Worm (Caenorhabditis elegans) whole organism, L2 larva: Measurements from ENCODE around the gene gst-32.

Experiments
- F13H6.1 ChIP-seq: sonication (generic microtip); optimal IDR thresholded peaks from 2 replicates; lab custom pipeline; 2016; ENCODE audit warnings: missing genetic modification characterization, missing compliant biosample characterization
- R02D3.7 ChIP-seq: fragments of 150-350 bp; optimal IDR thresholded peaks from 2 replicates; lab custom pipeline; 2014; ENCODE audit warnings: missing biosample characterization, missing genetic modification characterization
- Y55F3AM.14 ChIP-seq: fragments of 200-800 bp; sonication (Bioruptor generic); optimal IDR thresholded peaks from 2 replicates; lab custom pipeline; 2018; ENCODE audit warnings: mild to moderate bottlenecking, missing genetic modification characterization, missing compliant biosample characterization
- ZK546.5 ChIP-seq: sonication (generic microtip); optimal IDR thresholded peaks from 2 replicates; lab custom pipeline; 2017; ENCODE audit warnings: missing biosample characterization, missing genetic modification characterization
- alr-1 ChIP-seq: fragments of 150-350 bp; optimal IDR thresholded peaks from 2 replicates; lab custom pipeline; 2014; ENCODE audit warnings: missing biosample characterization, missing genetic modification characterization
- aly-2 ChIP-seq: fragments of 150-350 bp; optimal IDR thresholded peaks from 2 replicates; lab custom pipeline; 2014; ENCODE audit warnings: missing biosample characterization, missing genetic modification characterization
- blmp-1 ChIP-seq: sonication (generic microtip); optimal IDR thresholded peaks from 2 replicates; lab custom pipeline; 2017; ENCODE audit warnings: missing genetic modification characterization, mild to moderate bottlenecking, missing compliant biosample characterization, antibody characterized with exemption, moderate library complexity; ENCODE audit not compliant: insufficient read depth
- ceh-16 ChIP-seq: fragments of 150-350 bp; optimal IDR thresholded peaks from 2 replicates; lab custom pipeline; 2014; ENCODE audit warnings: missing biosample characterization, missing genetic modification characterization
- crh-2 ChIP-seq: sonication (generic microtip); optimal IDR thresholded peaks from 2 replicates; lab custom pipeline; 2017; ENCODE audit warnings: missing biosample characterization, missing genetic modification characterization
- dmd-4 ChIP-seq: sonication (generic microtip); optimal IDR thresholded peaks from 2 replicates; lab custom pipeline; 2017; ENCODE audit warnings: missing biosample characterization, missing genetic modification characterization
- egl-27 ChIP-seq: sonication (generic microtip); optimal IDR thresholded peaks from 3 replicates; lab custom pipeline; 2017; ENCODE audit warnings: missing biosample characterization, missing genetic modification reagents, missing genetic modification characterization
- elt-1 ChIP-seq: fragments of 150-350 bp; optimal IDR thresholded peaks from 2 replicates; lab custom pipeline; 2014; ENCODE audit warnings: missing biosample characterization, missing genetic modification characterization
- elt-3 ChIP-seq: sonication (generic microtip); optimal IDR thresholded peaks from 2 replicates; lab custom pipeline; 2017; ENCODE audit warnings: missing biosample characterization, missing genetic modification characterization
- fos-1 ChIP-seq: fragments of 150-350 bp; optimal IDR thresholded peaks from 2 replicates; lab custom pipeline; 2014; ENCODE audit warnings: missing biosample characterization, missing genetic modification characterization
- gmeb-1 ChIP-seq: fragments of 150-350 bp; optimal IDR thresholded peaks from 2 replicates; lab custom pipeline; 2014; ENCODE audit warnings: missing biosample characterization, missing genetic modification characterization
- lin-11 ChIP-seq: fragments of 150-350 bp; sonication (generic microtip); optimal IDR thresholded peaks from 2 replicates; lab custom pipeline; 2014; ENCODE audit warnings: missing biosample characterization, missing genetic modification characterization, inconsistent platforms, mixed read lengths
- lin-39 ChIP-seq: fragments of 150-350 bp; optimal IDR thresholded peaks from 2 replicates; lab custom pipeline; 2014; ENCODE audit warnings: missing biosample characterization, missing genetic modification reagents, missing genetic modification characterization
- lsy-2 ChIP-seq, 2 experiments: fragments of 150-350 bp in 1 of 2; sonication (generic microtip) in 1 of 2; optimal IDR thresholded peaks; 2 replicates each; lab custom pipeline; 2014 to 2017; ENCODE audit warnings: missing biosample characterization in 2 of 2, missing genetic modification characterization in 2 of 2
- mbf-1 ChIP-seq: sonication (generic microtip); optimal IDR thresholded peaks from 2 replicates; lab custom pipeline; 2017; ENCODE audit warnings: missing biosample characterization, missing genetic modification characterization
- mdl-1 ChIP-seq, 2 experiments: fragments of 150-350 bp in 1 of 2; sonication (generic microtip) in 1 of 2; optimal IDR thresholded peaks; 2 replicates each; lab custom pipeline; 2017; ENCODE audit warnings: missing biosample characterization in 2 of 2, missing genetic modification characterization in 2 of 2
- nhr-10 ChIP-seq: sonication (generic microtip); optimal IDR thresholded peaks from 2 replicates; lab custom pipeline; 2017; ENCODE audit warnings: missing biosample characterization, missing genetic modification characterization
- nhr-12 ChIP-seq: fragments of 150-350 bp; optimal IDR thresholded peaks from 2 replicates; lab custom pipeline; 2014; ENCODE audit warnings: missing biosample characterization, missing genetic modification characterization
- nhr-129 ChIP-seq: fragments of 150-350 bp; optimal IDR thresholded peaks from 2 replicates; lab custom pipeline; 2014; ENCODE audit warnings: missing biosample characterization, missing genetic modification characterization
- nhr-21 ChIP-seq: fragments of 150-350 bp; optimal IDR thresholded peaks from 2 replicates; lab custom pipeline; 2014; ENCODE audit warnings: missing biosample characterization, missing genetic modification characterization
- nhr-23 ChIP-seq: fragments of 150-350 bp; optimal IDR thresholded peaks from 2 replicates; lab custom pipeline; 2014; ENCODE audit warnings: missing biosample characterization, missing genetic modification reagents, missing genetic modification characterization
- nhr-237 ChIP-seq: fragments of 150-350 bp; optimal IDR thresholded peaks from 2 replicates; lab custom pipeline; 2014; ENCODE audit warnings: missing biosample characterization, missing genetic modification characterization
- nhr-77 ChIP-seq: fragments of 150-350 bp; optimal IDR thresholded peaks from 2 replicates; lab custom pipeline; 2014; ENCODE audit warnings: missing biosample characterization, missing genetic modification characterization
- peb-1 ChIP-seq: fragments of 150-350 bp; optimal IDR thresholded peaks from 2 replicates; lab custom pipeline; 2014; ENCODE audit warnings: missing biosample characterization, missing genetic modification characterization
- sem-4 ChIP-seq: fragments of 150-350 bp; optimal IDR thresholded peaks from 2 replicates; lab custom pipeline; 2014; ENCODE audit warnings: missing biosample characterization, missing genetic modification reagents, missing genetic modification characterization
- skn-1 ChIP-seq: sonication (generic microtip); optimal IDR thresholded peaks from 2 replicates; lab custom pipeline; 2017; ENCODE audit warnings: missing biosample characterization, missing genetic modification characterization
- sma-9 ChIP-seq, 2 experiments: fragments of 150-350 bp in 1 of 2; sonication (generic microtip) in 1 of 2; optimal IDR thresholded peaks; 2 replicates each; lab custom pipeline; 2014 to 2016; ENCODE audit warnings: missing genetic modification characterization in 2 of 2, mild to moderate bottlenecking in 1 of 2, missing biosample characterization in 1 of 2, missing compliant biosample characterization in 1 of 2, missing genetic modification reagents in 1 of 2, moderate library complexity in 1 of 2
- snpc-4 ChIP-seq: fragments of 150-350 bp; optimal IDR thresholded peaks from 2 replicates; lab custom pipeline; 2014; ENCODE audit warnings: missing biosample characterization, missing genetic modification characterization
- unc-39 ChIP-seq: fragments of 150-350 bp; optimal IDR thresholded peaks from 2 replicates; lab custom pipeline; 2014; ENCODE audit warnings: missing biosample characterization, missing genetic modification characterization
- unc-62 ChIP-seq: fragments of 150-350 bp; optimal IDR thresholded peaks from 2 replicates; lab custom pipeline; 2014; ENCODE audit warnings: missing biosample characterization, missing genetic modification reagents, missing genetic modification characterization
- ztf-1 ChIP-seq: fragments of 200-800 bp; sonication (Bioruptor generic); conservative IDR thresholded peaks from 2 replicates; pipeline ENCODE4 v1.3.6; 2022; ENCODE audit warnings: missing genetic modification characterization, missing compliant biosample characterization
- ztf-11 ChIP-seq: sonication (generic microtip); optimal IDR thresholded peaks from 2 replicates; lab custom pipeline; 2017; ENCODE audit warnings: missing biosample characterization, missing genetic modification characterization

The gst-32 gene

DNA sequence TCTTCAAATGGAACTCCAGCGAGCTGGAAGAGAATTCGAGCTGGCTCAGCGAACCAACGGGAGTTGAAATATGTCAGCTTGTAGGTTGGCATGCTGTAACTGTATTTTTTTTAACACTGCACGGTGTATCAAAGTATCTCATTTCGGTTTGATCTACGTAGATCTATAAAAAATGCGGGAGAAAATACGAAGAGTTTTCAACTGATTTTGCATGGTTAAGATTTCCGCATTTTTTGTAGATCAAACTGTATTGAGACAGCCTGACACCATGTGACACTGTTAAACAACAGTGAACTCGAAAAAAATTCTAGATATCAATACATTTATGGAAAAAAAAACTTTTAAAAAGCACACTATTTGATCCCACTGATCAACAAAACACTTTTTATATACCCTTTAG is at the start of gene gst-32:
Gene gst-32, minus strand, starts transcription at position 101 of the 400 bp plus-strand sequence.
- TF ChIP-seq nhr-10 (tag; lab: Kevin White, UChicago) (no peak), blmp-1 (tag; lab: Kevin White, UChicago) (no peak), elt-1 (no peak), fos-1 (tag; lab: Kevin White, UChicago) (no peak), nhr-77 (tag; lab: Kevin White, UChicago) (no peak), elt-3 (no peak), peb-1 (tag; lab: Kevin White, UChicago) (no peak), nhr-12 (tag; lab: Kevin White, UChicago) (no peak), lin-11 (tag; lab: Kevin White, UChicago) (no peak)

ce11 chrII:15228005-15228404 is 49.6 kb upstream of the gst-32 start:
- TF ChIP-seq aly-2 (tag; lab: Kevin White, UChicago) (no peak), skn-1 (tag; lab: Kevin White, UChicago) (no peak), elt-1 (no peak), ztf-11 (tag; lab: Kevin White, UChicago) (no peak), F13H6.1 (tag; lab: Kevin White, UChicago) (no peak), mdl-1 (tag; optimal IDR thresholded peaks at IDR 0.05; lab: Kevin White, UChicago) (no peak), ceh-16 (tag; lab: Kevin White, UChicago) (no peak), elt-3 (no peak), nhr-23 (tag; lab: Kevin White, UChicago) (no peak), mbf-1 (tag; lab: Kevin White, UChicago) (no peak), Y55F3AM.14 (no peak), nhr-237 (tag; lab: Kevin White, UChicago) (no peak), alr-1 (no peak)

DNA sequence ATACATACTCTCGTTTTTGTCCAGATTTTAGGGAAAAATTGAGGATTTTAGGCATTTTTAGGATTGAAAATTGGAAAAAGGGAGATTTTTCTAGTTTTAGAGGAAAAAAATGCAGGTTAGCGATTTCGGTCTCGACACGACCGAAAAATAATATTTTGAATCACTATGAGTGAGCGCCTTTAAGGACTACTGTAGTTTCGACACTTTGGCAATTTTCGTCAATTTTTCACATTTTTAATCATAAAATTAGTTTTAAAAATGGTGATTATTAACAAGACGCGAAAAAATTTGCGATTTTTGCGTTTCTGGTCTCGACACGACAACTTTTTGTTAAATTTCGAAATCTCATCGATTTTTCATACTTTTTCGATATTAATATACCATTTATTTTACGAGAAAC is 48.4 kb upstream of the gst-32 start:
- no peak for TF ChIP-seq skn-1 (tag; lab: Kevin White, UChicago)
- TF ChIP-seq Y55F3AM.14: no peak
- TF ChIP-seq lin-39 (tag; lab: Kevin White, UChicago): no peak
- no peak for TF ChIP-seq ZK546.5

DNA sequence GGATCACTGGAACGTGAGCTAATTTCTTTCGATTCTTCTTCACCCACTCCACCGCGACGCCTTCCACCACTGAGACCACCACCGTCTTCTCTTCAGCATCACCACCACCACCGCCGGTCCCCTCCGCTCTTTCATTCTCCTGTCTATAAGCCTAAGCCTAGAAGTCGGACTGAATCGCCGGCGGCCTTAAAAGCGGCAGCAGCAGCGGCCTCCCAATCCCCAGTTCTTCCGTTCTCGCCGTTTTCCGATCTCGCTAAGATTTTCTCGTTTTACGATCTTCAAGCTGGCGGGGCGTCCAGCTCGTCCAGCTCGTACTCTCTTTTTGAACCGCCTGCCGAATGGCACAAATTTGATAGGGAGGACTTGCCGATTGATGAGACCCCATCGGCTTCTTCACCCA is 47.8 kb upstream of the gst-32 start:
- TF ChIP-seq Y55F3AM.14: no peak
- no peak for TF ChIP-seq gmeb-1 (tag; lab: Kevin White, UChicago)
- no peak for TF ChIP-seq aly-2 (tag; lab: Kevin White, UChicago)
- no peak for TF ChIP-seq nhr-77 (tag; lab: Kevin White, UChicago)
- TF ChIP-seq unc-39: no peak
- no peak for TF ChIP-seq ztf-1 (GFP tag; lab: Robert Waterston, UW)
- no peak for TF ChIP-seq sem-4 (tag; lab: Kevin White, UChicago)
- no peak for TF ChIP-seq snpc-4 (tag; lab: Kevin White, UChicago)

DNA sequence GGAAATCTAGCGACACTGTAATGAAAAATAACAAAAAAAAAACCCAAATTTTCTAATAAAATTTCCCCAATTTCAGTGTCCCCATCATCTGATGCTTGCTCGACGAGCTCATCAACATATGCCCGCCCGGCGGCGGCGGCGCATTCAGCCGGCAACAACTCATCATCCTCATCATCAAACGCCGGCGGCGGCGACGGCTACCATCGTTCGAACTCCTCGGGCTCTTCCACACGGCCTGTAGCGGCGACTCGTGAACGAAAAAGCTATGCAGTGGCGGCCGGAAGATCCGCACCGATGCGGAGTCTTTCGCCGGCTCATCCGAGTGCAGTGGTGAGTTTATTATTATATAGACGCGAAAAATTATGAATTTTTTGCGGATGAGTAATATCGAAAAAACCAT is 41.7 kb upstream of the gst-32 start:
- TF ChIP-seq elt-3 (no peak), lsy-2 (tag; optimal IDR thresholded peaks at IDR 0.05; lab: Kevin White, UChicago) (no peak), nhr-129 (tag; lab: Kevin White, UChicago) (no peak), sma-9 (GFP tag; optimal IDR thresholded peaks at IDR 0.05; lab: Kevin White, UChicago) (no peak), sma-9 (tag; optimal IDR thresholded peaks at IDR 0.05; lab: Kevin White, UChicago) (no peak), ztf-1 (GFP tag; lab: Robert Waterston, UW) (no peak)

DNA sequence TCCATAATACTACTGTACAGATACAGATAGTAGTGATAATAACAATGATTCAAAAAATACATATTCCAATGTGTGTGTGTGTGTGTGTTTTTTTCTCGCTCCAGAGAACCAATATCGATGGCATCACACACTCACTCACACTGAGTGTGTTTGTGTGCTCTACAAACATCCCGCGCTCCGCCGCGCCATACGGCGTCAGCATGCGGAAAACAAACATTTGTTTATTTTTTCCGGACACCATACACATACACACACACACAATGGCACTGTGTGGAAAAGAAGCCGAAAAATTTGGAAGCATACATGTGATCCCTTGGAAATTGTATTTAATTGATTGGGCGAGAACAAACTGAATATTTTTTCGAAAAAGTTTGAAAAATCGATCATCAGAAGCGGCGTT is 40.6 kb upstream of the gst-32 start:
- TF ChIP-seq peb-1 (tag; lab: Kevin White, UChicago) (no peak), egl-27 (tag; lab: Kevin White, UChicago) (no peak), R02D3.7 (tag; lab: Kevin White, UChicago) (no peak), nhr-12 (tag; lab: Kevin White, UChicago) (no peak), nhr-21 (no peak), skn-1 (tag; lab: Kevin White, UChicago) (no peak), unc-62 (GFP tag; lab: Kevin White, UChicago) (no peak), crh-2 (tag; lab: Kevin White, UChicago) (no peak), ZK546.5 (no peak), mdl-1 (tag; optimal IDR thresholded peaks at IDR 0.05; lab: Kevin White, UChicago) (no peak), Y55F3AM.14 (no peak), dmd-4 (tag; lab: Kevin White, UChicago) (no peak)
